Worm (Caenorhabditis elegans) whole organism, midembryonic: ENCODE results near the gene cest-6.

Source experiments
- cog-1 ChIP-seq: sonication (generic microtip); optimal IDR thresholded peaks from 2 replicates; lab custom pipeline; 2016; ENCODE audit warnings: missing genetic modification characterization, missing compliant biosample characterization
- med-1 ChIP-seq: sonication (generic microtip); optimal IDR thresholded peaks from 2 replicates; lab custom pipeline; 2017; ENCODE audit warnings: missing genetic modification characterization, mild to moderate bottlenecking, missing compliant biosample characterization, antibody characterized with exemption, missing genetic modification reagents; ENCODE audit not compliant: insufficient read depth
- ztf-23 ChIP-seq: fragments of 200-800 bp; sonication (Bioruptor generic); IDR thresholded peaks from 2 replicates; pipeline ENCODE4 v1.3.6; 2022; ENCODE audit warnings: missing genetic modification reagents, missing genetic modification characterization, missing compliant biosample characterization

DNA sequence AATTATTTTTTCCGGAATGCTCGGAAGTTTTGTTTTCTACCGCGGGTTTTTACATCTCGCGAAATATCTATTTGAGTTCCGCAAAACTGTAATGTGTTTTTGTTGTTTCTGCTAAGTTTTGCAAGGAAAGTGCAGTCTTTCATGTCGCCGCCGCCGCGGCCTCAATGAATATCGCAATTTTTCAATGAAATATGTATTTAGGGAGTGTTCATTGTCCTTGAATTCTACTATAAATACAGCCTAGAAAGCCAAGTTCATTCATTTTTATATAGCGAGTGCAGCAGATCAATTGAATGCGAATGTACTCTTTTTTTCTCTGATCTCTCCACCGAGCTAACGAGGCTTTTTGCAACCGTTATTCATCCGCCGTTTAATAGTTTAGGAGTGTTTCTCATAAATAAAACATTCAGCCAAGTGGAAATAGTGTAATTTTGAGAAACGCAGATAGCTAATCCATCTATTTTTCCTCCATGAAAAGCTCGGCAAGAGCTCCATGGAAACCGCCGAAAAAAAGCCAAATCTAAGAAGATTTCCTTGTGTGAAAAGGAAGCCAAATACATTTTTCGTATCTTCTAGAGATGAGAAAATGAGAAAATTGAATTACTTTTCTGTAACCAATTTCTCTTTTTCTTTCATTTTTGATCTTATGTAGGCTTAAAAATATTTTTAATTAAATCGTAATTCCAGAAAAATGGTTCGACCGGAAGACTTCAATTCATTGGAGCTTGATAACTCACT lies 15.3 kb downstream of the cest-6 start, which contains the start of gene T22D1.3:
- TF ChIP-seq med-1 (GFP tag; lab: Kevin White, UChicago) (no peak), cog-1 (tag; lab: Kevin White, UChicago) (no peak), ztf-23 (GFP tag; lab: Robert Waterston, UW) (no peak)
